Worm (Caenorhabditis elegans): ENCODE measurements around the gene ugt-8.

DNA sequence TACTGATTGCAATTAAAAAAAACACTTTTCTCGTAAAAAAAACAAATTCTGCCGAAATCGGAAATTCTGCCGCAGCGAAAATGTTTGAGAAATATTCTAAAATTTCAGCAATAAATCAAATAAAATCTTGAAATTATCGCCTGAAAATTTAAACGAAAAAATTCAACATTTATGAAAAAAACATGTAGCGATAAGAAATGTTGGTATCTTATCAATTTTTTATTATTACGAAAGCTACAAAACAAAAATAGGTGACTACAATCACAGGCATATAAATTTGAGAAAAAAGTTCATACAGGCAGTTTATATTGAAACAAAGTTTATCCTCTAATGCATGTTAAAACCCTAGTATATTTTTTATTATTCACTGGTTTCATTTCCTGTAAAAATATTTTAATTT, 2.2 kb downstream of the ugt-8 start, which contains the start of gene ugt-14:
- TF ChIP-seq snpc-4 (GFP tag; optimal IDR thresholded peaks at IDR 0.05) (no peak), snpc-4 (tag; optimal IDR thresholded peaks at IDR 0.05) (no peak), ceh-27 (GFP tag; optimal IDR thresholded peaks at IDR 0.05) (no peak)

Measured in whole organism, young adult.